Worm (Caenorhabditis elegans) whole organism, midembryonic: ENCODE measurements around the gene Y68A4B.3.

Experiments used
- flt-1 ChIP-seq: fragments of 200-800 bp; sonication (Bioruptor generic); IDR thresholded peaks from 2 replicates; pipeline ENCODE4 v1.3.6; 2022; ENCODE audit warnings: missing genetic modification characterization, missing compliant biosample characterization
- ztf-23 ChIP-seq: fragments of 200-800 bp; sonication (Bioruptor generic); IDR thresholded peaks from 2 replicates; pipeline ENCODE4 v1.3.6; 2022; ENCODE audit warnings: missing genetic modification reagents, missing genetic modification characterization, missing compliant biosample characterization

ce11 chrV:17261385-17261784 is 18.9 kb upstream of the Y68A4B.3 start:
- TF ChIP-seq ztf-23 (GFP tag; lab: Robert Waterston, UW) = no peak
- no peak for TF ChIP-seq flt-1 (GFP tag; lab: Robert Waterston, UW)
